Worm (Caenorhabditis elegans) whole organism, L2 larva: ENCODE measurements around the gene F48G7.4.

ENCODE experiments used
- R02D3.7 ChIP-seq: fragments of 150-350 bp; optimal IDR thresholded peaks from 2 replicates; lab custom pipeline; 2014; ENCODE audit warnings: missing biosample characterization, missing genetic modification characterization
- Y55F3AM.14 ChIP-seq: fragments of 200-800 bp; sonication (Bioruptor generic); optimal IDR thresholded peaks from 2 replicates; lab custom pipeline; 2018; ENCODE audit warnings: mild to moderate bottlenecking, missing genetic modification characterization, missing compliant biosample characterization
- ZK546.5 ChIP-seq: sonication (generic microtip); optimal IDR thresholded peaks from 2 replicates; lab custom pipeline; 2017; ENCODE audit warnings: missing biosample characterization, missing genetic modification characterization
- aly-2 ChIP-seq: fragments of 150-350 bp; optimal IDR thresholded peaks from 2 replicates; lab custom pipeline; 2014; ENCODE audit warnings: missing biosample characterization, missing genetic modification characterization
- ceh-16 ChIP-seq: fragments of 150-350 bp; optimal IDR thresholded peaks from 2 replicates; lab custom pipeline; 2014; ENCODE audit warnings: missing biosample characterization, missing genetic modification characterization
- ceh-82 ChIP-seq: fragments of 150-350 bp; optimal IDR thresholded peaks from 2 replicates; lab custom pipeline; 2014; ENCODE audit warnings: missing biosample characterization, missing genetic modification characterization
- crh-2 ChIP-seq: sonication (generic microtip); optimal IDR thresholded peaks from 2 replicates; lab custom pipeline; 2017; ENCODE audit warnings: missing biosample characterization, missing genetic modification characterization
- dmd-4 ChIP-seq: sonication (generic microtip); optimal IDR thresholded peaks from 2 replicates; lab custom pipeline; 2017; ENCODE audit warnings: missing biosample characterization, missing genetic modification characterization
- egl-27 ChIP-seq: sonication (generic microtip); optimal IDR thresholded peaks from 3 replicates; lab custom pipeline; 2017; ENCODE audit warnings: missing biosample characterization, missing genetic modification reagents, missing genetic modification characterization
- elt-3 ChIP-seq: sonication (generic microtip); optimal IDR thresholded peaks from 2 replicates; lab custom pipeline; 2017; ENCODE audit warnings: missing biosample characterization, missing genetic modification characterization
- gmeb-1 ChIP-seq: fragments of 150-350 bp; optimal IDR thresholded peaks from 2 replicates; lab custom pipeline; 2014; ENCODE audit warnings: missing biosample characterization, missing genetic modification characterization
- lin-39 ChIP-seq: fragments of 150-350 bp; optimal IDR thresholded peaks from 2 replicates; lab custom pipeline; 2014; ENCODE audit warnings: missing biosample characterization, missing genetic modification reagents, missing genetic modification characterization
- mbf-1 ChIP-seq: sonication (generic microtip); optimal IDR thresholded peaks from 2 replicates; lab custom pipeline; 2017; ENCODE audit warnings: missing biosample characterization, missing genetic modification characterization
- mdl-1 ChIP-seq, 2 experiments: fragments of 150-350 bp in 1 of 2; sonication (generic microtip) in 1 of 2; optimal IDR thresholded peaks; 2 replicates each; lab custom pipeline; 2017; ENCODE audit warnings: missing biosample characterization in 2 of 2, missing genetic modification characterization in 2 of 2
- nhr-10 ChIP-seq: sonication (generic microtip); optimal IDR thresholded peaks from 2 replicates; lab custom pipeline; 2017; ENCODE audit warnings: missing biosample characterization, missing genetic modification characterization
- nhr-11 ChIP-seq: fragments of 150-350 bp; optimal IDR thresholded peaks from 2 replicates; lab custom pipeline; 2014; ENCODE audit warnings: missing biosample characterization, missing genetic modification characterization
- nhr-12 ChIP-seq: fragments of 150-350 bp; optimal IDR thresholded peaks from 2 replicates; lab custom pipeline; 2014; ENCODE audit warnings: missing biosample characterization, missing genetic modification characterization
- nhr-129 ChIP-seq: fragments of 150-350 bp; optimal IDR thresholded peaks from 2 replicates; lab custom pipeline; 2014; ENCODE audit warnings: missing biosample characterization, missing genetic modification characterization
- nhr-21 ChIP-seq: fragments of 150-350 bp; optimal IDR thresholded peaks from 2 replicates; lab custom pipeline; 2014; ENCODE audit warnings: missing biosample characterization, missing genetic modification characterization
- nhr-237 ChIP-seq: fragments of 150-350 bp; optimal IDR thresholded peaks from 2 replicates; lab custom pipeline; 2014; ENCODE audit warnings: missing biosample characterization, missing genetic modification characterization
- nhr-25 ChIP-seq: fragments of 150-350 bp; sonication (generic microtip); optimal IDR thresholded peaks from 3 replicates; lab custom pipeline; 2014; ENCODE audit warnings: missing biosample characterization, missing genetic modification characterization
- nhr-77 ChIP-seq: fragments of 150-350 bp; optimal IDR thresholded peaks from 2 replicates; lab custom pipeline; 2014; ENCODE audit warnings: missing biosample characterization, missing genetic modification characterization
- peb-1 ChIP-seq: fragments of 150-350 bp; optimal IDR thresholded peaks from 2 replicates; lab custom pipeline; 2014; ENCODE audit warnings: missing biosample characterization, missing genetic modification characterization
- skn-1 ChIP-seq: sonication (generic microtip); optimal IDR thresholded peaks from 2 replicates; lab custom pipeline; 2017; ENCODE audit warnings: missing biosample characterization, missing genetic modification characterization
- sma-9 ChIP-seq, 2 experiments: fragments of 150-350 bp in 1 of 2; sonication (generic microtip) in 1 of 2; optimal IDR thresholded peaks; 2 replicates each; lab custom pipeline; 2014 to 2016; ENCODE audit warnings: missing genetic modification characterization in 2 of 2, mild to moderate bottlenecking in 1 of 2, missing biosample characterization in 1 of 2, missing compliant biosample characterization in 1 of 2, missing genetic modification reagents in 1 of 2, moderate library complexity in 1 of 2
- snpc-4 ChIP-seq: fragments of 150-350 bp; optimal IDR thresholded peaks from 2 replicates; lab custom pipeline; 2014; ENCODE audit warnings: missing biosample characterization, missing genetic modification characterization
- unc-55 ChIP-seq: fragments of 150-350 bp; sonication (generic microtip); optimal IDR thresholded peaks from 3 replicates; lab custom pipeline; 2014; ENCODE audit warnings: missing biosample characterization, missing genetic modification reagents, missing genetic modification characterization
- unc-62 ChIP-seq: fragments of 150-350 bp; optimal IDR thresholded peaks from 2 replicates; lab custom pipeline; 2014; ENCODE audit warnings: missing biosample characterization, missing genetic modification reagents, missing genetic modification characterization
- zag-1 ChIP-seq: fragments of 150-350 bp; optimal IDR thresholded peaks from 2 replicates; lab custom pipeline; 2014; ENCODE audit warnings: missing biosample characterization, missing genetic modification characterization
- ztf-11 ChIP-seq: sonication (generic microtip); optimal IDR thresholded peaks from 2 replicates; lab custom pipeline; 2017; ENCODE audit warnings: missing biosample characterization, missing genetic modification characterization
- ztf-4 ChIP-seq: fragments of 150-350 bp; optimal IDR thresholded peaks from 2 replicates; lab custom pipeline; 2014; ENCODE audit warnings: missing biosample characterization, missing genetic modification characterization

F48G7.4 gene

ce11 chrV:652940-653339 is 33.7 kb downstream of the F48G7.4 start, which contains the start of gene srj-5:
TSS of gene srj-5 (minus strand) at chrV:653040.
- TF ChIP-seq egl-27 (tag; lab: Kevin White, UChicago) = no peak
- no peak for TF ChIP-seq ZK546.5 (tag; lab: Kevin White, UChicago)
- no peak for TF ChIP-seq nhr-10
- no peak for TF ChIP-seq peb-1 (tag; lab: Kevin White, UChicago)

ce11 chrV:654402-654801 is 35.1 kb downstream of the F48G7.4 start, which contains the start of gene srj-6:
TSS of gene srj-6 (minus strand) at chrV:654502.
- TF ChIP-seq lin-39 (no peak), nhr-129 (tag; lab: Kevin White, UChicago) (no peak), sma-9 (GFP tag; optimal IDR thresholded peaks at IDR 0.05; lab: Kevin White, UChicago) (no peak), sma-9 (tag; optimal IDR thresholded peaks at IDR 0.05; lab: Kevin White, UChicago) (no peak), mdl-1 (tag; optimal IDR thresholded peaks at IDR 0.05; lab: Kevin White, UChicago) (no peak), ztf-4 (tag; lab: Kevin White, UChicago) (no peak), nhr-12 (tag; lab: Kevin White, UChicago) (no peak), mbf-1 (tag; lab: Kevin White, UChicago) (no peak), Y55F3AM.14 (GFP tag; lab: Kevin White, UChicago) (no peak), unc-62 (GFP tag; lab: Kevin White, UChicago) (no peak), elt-3 (tag; lab: Kevin White, UChicago) (no peak), R02D3.7 (tag; lab: Kevin White, UChicago) (no peak)

- no peak for TF ChIP-seq nhr-11 (tag; lab: Kevin White, UChicago)
- no peak for TF ChIP-seq snpc-4
- TF ChIP-seq nhr-21 = no peak
- no peak for TF ChIP-seq elt-3 (tag; lab: Kevin White, UChicago)
- TF ChIP-seq nhr-12 (tag; lab: Kevin White, UChicago) = no peak
- TF ChIP-seq nhr-25 (tag; lab: Kevin White, UChicago) = no peak
- TF ChIP-seq ceh-16 = no peak
- TF ChIP-seq gmeb-1 (tag; lab: Kevin White, UChicago) = no peak
- no peak for TF ChIP-seq nhr-77 (tag; lab: Kevin White, UChicago)
- TF ChIP-seq ceh-82 (tag; lab: Kevin White, UChicago) = no peak
- TF ChIP-seq, all 48 proteins: peak for 0
Observed at ce11 chrV:655823-656222, 36.6 kb downstream of the F48G7.4 start, which contains the start of gene srh-245. TSS of gene srh-245 (minus strand) at chrV:655923.

ce11 chrV:657678-658077 is 38.4 kb downstream of the F48G7.4 start, which contains the start of gene srh-246:
TSS of gene srh-246 (minus strand) at chrV:657778.
- TF ChIP-seq aly-2 (no peak), elt-3 (tag; lab: Kevin White, UChicago) (no peak), dmd-4 (tag; lab: Kevin White, UChicago) (no peak), unc-55 (GFP tag; lab: Kevin White, UChicago) (no peak)

ce11 chrV:660210-660609 is 41.0 kb downstream of the F48G7.4 start, which contains the start of gene F31F4.17:
TSS of gene F31F4.17 (minus strand) at chrV:660310.
- TF ChIP-seq sma-9 (GFP tag; optimal IDR thresholded peaks at IDR 0.05; lab: Kevin White, UChicago) (no peak), sma-9 (tag; optimal IDR thresholded peaks at IDR 0.05; lab: Kevin White, UChicago) (no peak)

- no peak for TF ChIP-seq R02D3.7 (tag; lab: Kevin White, UChicago)
- TF ChIP-seq crh-2 (tag; lab: Kevin White, UChicago) = no peak
- TF ChIP-seq ztf-11 (tag; lab: Kevin White, UChicago) = no peak
- TF ChIP-seq gmeb-1 (tag; lab: Kevin White, UChicago) = no peak
- TF ChIP-seq nhr-237 (tag; lab: Kevin White, UChicago) = no peak
- TF ChIP-seq ceh-16 = no peak
- no peak for TF ChIP-seq ZK546.5 (tag; lab: Kevin White, UChicago)
- TF ChIP-seq skn-1 (tag; lab: Kevin White, UChicago) = no peak
- no peak for TF ChIP-seq zag-1
- no peak for TF ChIP-seq lin-39
- no peak for TF ChIP-seq nhr-77 (tag; lab: Kevin White, UChicago)
- no peak for TF ChIP-seq unc-55 (GFP tag; lab: Kevin White, UChicago)
Observed at ce11 chrV:664337-664847, 45.1 kb downstream of the F48G7.4 start, which contains the start of the genes F31F4.11 and srh-266. TSS of gene F31F4.11 (minus strand) at chrV:664437. TSS of gene srh-266 (plus strand) at chrV:664797.
